Fruit fly (Drosophila melanogaster) whole organism, embryonic: ENCODE measurements around the gene Fst.

ENCODE experiments used
- Abd-B ChIP-seq: fragments of 200-800 bp; sonication (Bioruptor generic); optimal IDR thresholded peaks from 2 replicates; lab custom pipeline; 2018; ENCODE audit warnings: missing biosample characterization, mild to moderate bottlenecking, missing genetic modification characterization, moderate library complexity
- B-H1 ChIP-seq: fragments of 200-800 bp; sonication (Bioruptor generic); IDR thresholded peaks from 3 replicates; pipeline ENCODE4 v1.3.6; 2022; ENCODE audit warnings: missing biosample characterization, missing genetic modification characterization
- B-H2 ChIP-seq: fragments of 200-800 bp; sonication (Bioruptor generic); optimal IDR thresholded peaks from 2 replicates; lab custom pipeline; 2018; ENCODE audit warnings: missing biosample characterization, mild to moderate bottlenecking, missing genetic modification characterization
- Bteb2 ChIP-seq: fragments of 200-800 bp; sonication (Bioruptor generic); optimal IDR thresholded peaks from 2 replicates; lab custom pipeline; 2016; ENCODE audit warnings: missing biosample characterization, missing genetic modification characterization
- CG10431 ChIP-seq: fragments of 200-800 bp; sonication (Bioruptor generic); optimal IDR thresholded peaks from 3 replicates; lab custom pipeline; 2018; ENCODE audit warnings: missing biosample characterization, mild to moderate bottlenecking, missing genetic modification characterization
- CG10959 ChIP-seq: fragments of 200-800 bp; sonication (Bioruptor generic); IDR thresholded peaks from 2 replicates; pipeline ENCODE4 v1.3.6; 2022; ENCODE audit warnings: missing biosample characterization, missing genetic modification characterization
- CG16863 ChIP-seq: fragments of 200-800 bp; sonication (Bioruptor generic); optimal IDR thresholded peaks from 3 replicates; lab custom pipeline; 2016; ENCODE audit warnings: missing biosample characterization, missing genetic modification characterization
- CG17328 ChIP-seq: fragments of 200-800 bp; sonication (Bioruptor generic); IDR thresholded peaks from 2 replicates; pipeline ENCODE4 v1.3.6; 2022; ENCODE audit warnings: missing biosample characterization, missing genetic modification characterization
- CG17359 ChIP-seq: fragments of 200-800 bp; sonication (Bioruptor generic); optimal IDR thresholded peaks from 3 replicates; lab custom pipeline; 2018; ENCODE audit warnings: missing biosample characterization, mild to moderate bottlenecking, missing genetic modification characterization, moderate library complexity
- CG18764 ChIP-seq: fragments of 200-800 bp; sonication (Bioruptor generic); optimal IDR thresholded peaks from 3 replicates; lab custom pipeline; 2016; ENCODE audit warnings: missing biosample characterization, missing genetic modification characterization
- CG2199 ChIP-seq: fragments of 200-800 bp; sonication (Bioruptor generic); IDR thresholded peaks from 3 replicates; pipeline ENCODE4 v1.3.6; 2022; ENCODE audit warnings: missing biosample characterization, missing genetic modification characterization
- CG2875 ChIP-seq: fragments of 200-800 bp; sonication (Bioruptor generic); optimal IDR thresholded peaks from 2 replicates; lab custom pipeline; 2017; ENCODE audit warnings: missing biosample characterization, mild to moderate bottlenecking, missing genetic modification characterization, missing genetic modification reagents
- CG32772 ChIP-seq: fragments of 200-800 bp; sonication (Bioruptor generic); IDR thresholded peaks from 2 replicates; pipeline ENCODE4 v1.3.6; 2022; ENCODE audit warnings: missing biosample characterization, missing genetic modification characterization
- CG34376 ChIP-seq: fragments of 200-800 bp; sonication (Bioruptor generic); optimal IDR thresholded peaks from 2 replicates; lab custom pipeline; 2018; ENCODE audit warnings: missing biosample characterization, mild to moderate bottlenecking, missing genetic modification characterization
- CG5245 ChIP-seq: fragments of 200-800 bp; sonication (Bioruptor generic); optimal IDR thresholded peaks from 3 replicates; lab custom pipeline; 2016; ENCODE audit warnings: missing biosample characterization, missing genetic modification characterization
- CG6254 ChIP-seq: fragments of 200-800 bp; sonication (Bioruptor generic); optimal IDR thresholded peaks from 3 replicates; lab custom pipeline; 2017; ENCODE audit warnings: mild to moderate bottlenecking, missing biosample characterization, missing genetic modification reagents, missing genetic modification characterization
- CG8924 ChIP-seq: fragments of 200-800 bp; optimal IDR thresholded peaks from 3 replicates; lab custom pipeline; 2019; ENCODE audit warnings: missing biosample characterization, mild to moderate bottlenecking, missing genetic modification characterization, moderate library complexity
- D19B ChIP-seq: fragments of 200-800 bp; sonication (Bioruptor generic); optimal IDR thresholded peaks from 2 replicates; lab custom pipeline; 2017; ENCODE audit warnings: missing biosample characterization, mild to moderate bottlenecking, missing genetic modification characterization
- Drgx ChIP-seq: fragments of 200-800 bp; sonication (Bioruptor generic); IDR thresholded peaks from 2 replicates; pipeline ENCODE4 v1.3.6; 2022; ENCODE audit warnings: missing biosample characterization, missing genetic modification characterization
- Gsc ChIP-seq: fragments of 200-800 bp; sonication (Bioruptor generic); IDR thresholded peaks from 2 replicates; pipeline ENCODE4 v1.3.6; 2022; ENCODE audit warnings: missing biosample characterization, missing genetic modification characterization
- HLH3B ChIP-seq: fragments of 200-800 bp; sonication (Bioruptor generic); IDR thresholded peaks from 2 replicates; pipeline ENCODE4 v1.3.6; 2022; ENCODE audit warnings: missing biosample characterization, missing genetic modification characterization
- HLHmδ ChIP-seq: fragments of 200-800 bp; sonication (Bioruptor generic); optimal IDR thresholded peaks from 2 replicates; lab custom pipeline; 2018; ENCODE audit warnings: missing biosample characterization, mild to moderate bottlenecking, missing genetic modification characterization, moderate library complexity
- Hey ChIP-seq: fragments of 200-800 bp; sonication (Bioruptor generic); optimal IDR thresholded peaks from 3 replicates; lab custom pipeline; 2018; ENCODE audit warnings: missing biosample characterization, mild to moderate bottlenecking, missing genetic modification characterization
- HmgD ChIP-seq: fragments of 200-800 bp; sonication (Bioruptor generic); optimal IDR thresholded peaks from 3 replicates; lab custom pipeline; 2016; ENCODE audit warnings: missing biosample characterization, missing genetic modification characterization
- Hr3 ChIP-seq: fragments of 200-800 bp; sonication (Bioruptor generic); optimal IDR thresholded peaks from 3 replicates; lab custom pipeline; 2016; ENCODE audit warnings: missing biosample characterization, missing genetic modification characterization
- Hr39 ChIP-seq: fragments of >200 bp; optimal IDR thresholded peaks from 2 replicates; lab custom pipeline; 2017
- NfI ChIP-seq: fragments of 200-800 bp; sonication (Bioruptor generic); optimal IDR thresholded peaks from 3 replicates; lab custom pipeline; 2018; ENCODE audit warnings: missing biosample characterization, mild to moderate bottlenecking, missing genetic modification characterization, moderate library complexity
- Rx ChIP-seq: fragments of 200-800 bp; sonication (Bioruptor generic); IDR thresholded peaks from 2 replicates; pipeline ENCODE4 v1.3.6; 2022; ENCODE audit warnings: missing biosample characterization, missing genetic modification characterization
- Sox100B ChIP-seq: fragments of 200-800 bp; sonication (Bioruptor generic); optimal IDR thresholded peaks from 3 replicates; lab custom pipeline; 2018; ENCODE audit warnings: missing biosample characterization, mild to moderate bottlenecking, missing genetic modification characterization
- Ssrp ChIP-seq: fragments of 200-800 bp; sonication (Bioruptor generic); optimal IDR thresholded peaks from 2 replicates; lab custom pipeline; 2018; ENCODE audit warnings: missing biosample characterization, mild to moderate bottlenecking, missing genetic modification characterization, moderate library complexity
- Taf1 ChIP-seq: fragments of 200-800 bp; sonication (Bioruptor generic); IDR thresholded peaks from 2 replicates; pipeline ENCODE4 v1.3.6; 2022; ENCODE audit warnings: missing biosample characterization, missing genetic modification characterization
- amos ChIP-seq: fragments of 200-800 bp; sonication (Bioruptor generic); IDR thresholded peaks from 2 replicates; pipeline ENCODE4 v1.3.6; 2022; ENCODE audit warnings: missing biosample characterization, missing genetic modification characterization; ENCODE audit not compliant: partially characterized antibody
- ap ChIP-seq: fragments of 200-800 bp; sonication (Bioruptor generic); IDR thresholded peaks from 2 replicates; pipeline ENCODE4 v1.3.6; 2022; ENCODE audit warnings: missing biosample characterization, missing genetic modification characterization
- cad ChIP-seq: fragments of >200 bp; optimal IDR thresholded peaks from 2 replicates; lab custom pipeline; 2017; ENCODE audit warnings: missing biosample characterization, missing genetic modification characterization
- cato ChIP-seq: fragments of 200-800 bp; sonication (Bioruptor generic); optimal IDR thresholded peaks from 2 replicates; lab custom pipeline; 2016; ENCODE audit warnings: missing biosample characterization, missing genetic modification characterization, borderline replicate concordance
- chinmo ChIP-seq: fragments of 200-800 bp; sonication (Bioruptor generic); IDR thresholded peaks from 4 replicates; pipeline ENCODE4 v1.3.6; 2022; ENCODE audit warnings: missing biosample characterization, missing genetic modification characterization; ENCODE audit not compliant: partially characterized antibody
- dm ChIP-seq: fragments of 200-800 bp; sonication (Bioruptor generic); optimal IDR thresholded peaks from 3 replicates; lab custom pipeline; 2016; ENCODE audit warnings: missing biosample characterization, missing genetic modification characterization
- esg ChIP-seq: fragments of 200-800 bp; sonication (Bioruptor generic); conservative IDR thresholded peaks from 2 replicates; pipeline ENCODE4 v1.3.6; 2022; ENCODE audit warnings: missing biosample characterization, missing genetic modification characterization
- eve ChIP-seq, 2 experiments: fragments of >200 bp; optimal IDR thresholded peaks; 2 replicates each; lab custom pipeline; 2017; ENCODE audit warnings: missing biosample characterization in 2 of 2, missing genetic modification characterization in 2 of 2
- gcm2 ChIP-seq: fragments of 200-800 bp; sonication (Bioruptor generic); optimal IDR thresholded peaks from 2 replicates; lab custom pipeline; 2016; ENCODE audit warnings: missing biosample characterization, missing genetic modification characterization
- hth ChIP-seq: fragments of >200 bp; optimal IDR thresholded peaks from 2 replicates; lab custom pipeline; 2017; ENCODE audit warnings: inconsistent platforms
- ken ChIP-seq: fragments of 200-800 bp; sonication (Bioruptor generic); IDR thresholded peaks from 3 replicates; pipeline ENCODE4 v1.3.6; 2022; ENCODE audit warnings: missing biosample characterization, missing genetic modification characterization
- knrl ChIP-seq: fragments of 200-800 bp; sonication (Bioruptor generic); IDR thresholded peaks from 3 replicates; pipeline ENCODE4 v1.3.6; 2022; ENCODE audit warnings: missing biosample characterization, missing genetic modification characterization; ENCODE audit not compliant: partially characterized antibody
- lbe ChIP-seq: fragments of 200-800 bp; sonication (Bioruptor generic); optimal IDR thresholded peaks from 2 replicates; lab custom pipeline; 2016; ENCODE audit warnings: missing biosample characterization, mild to moderate bottlenecking, missing genetic modification characterization
- lmd ChIP-seq: fragments of 200-800 bp; sonication (Bioruptor generic); IDR thresholded peaks from 2 replicates; pipeline ENCODE4 v1.3.6; 2022; ENCODE audit warnings: missing biosample characterization, missing genetic modification characterization
- pan ChIP-seq, 4 experiments: fragments of >200 bp in 3 of 4; fragments of 200-800 bp in 1 of 4; sonication (Bioruptor generic) in 1 of 4; optimal IDR thresholded peaks in 3 of 4; IDR thresholded peaks in 1 of 4; 2 replicates each; pipeline versions ENCODE4 v1.3.6 to Lab custom; 2017 to 2022; ENCODE audit warnings: missing biosample characterization in 2 of 4, missing genetic modification characterization in 2 of 4, mixed read lengths in 1 of 4
- sd ChIP-seq: fragments of 200-800 bp; sonication (Bioruptor generic); optimal IDR thresholded peaks from 3 replicates; lab custom pipeline; 2018; ENCODE audit warnings: missing biosample characterization, mild to moderate bottlenecking, missing genetic modification characterization, moderate library complexity
- sim ChIP-seq: fragments of 200-800 bp; sonication (Bioruptor generic); IDR thresholded peaks from 2 replicates; pipeline ENCODE4 v1.3.6; 2022; ENCODE audit warnings: missing biosample characterization, missing genetic modification characterization
- sug ChIP-seq: fragments of 200-800 bp; optimal IDR thresholded peaks from 2 replicates; lab custom pipeline; 2019; ENCODE audit warnings: missing biosample characterization, mild to moderate bottlenecking, missing genetic modification characterization, moderate library complexity
- tap ChIP-seq: fragments of 200-800 bp; optimal IDR thresholded peaks from 3 replicates; lab custom pipeline; 2019; ENCODE audit warnings: missing biosample characterization, mild to moderate bottlenecking, missing genetic modification characterization, moderate library complexity
- tll ChIP-seq, 2 experiments: fragments of 200-800 bp in 1 of 2; fragments of >200 bp in 1 of 2; sonication (Bioruptor generic) in 1 of 2; optimal IDR thresholded peaks; 2 replicates each; lab custom pipeline; 2017 to 2019; ENCODE audit warnings: missing biosample characterization in 2 of 2, missing genetic modification characterization in 2 of 2, mild to moderate bottlenecking in 1 of 2, moderate library complexity in 1 of 2
- zfh2 ChIP-seq: fragments of 200-800 bp; sonication (Bioruptor generic); optimal IDR thresholded peaks from 2 replicates; lab custom pipeline; 2016; ENCODE audit warnings: missing biosample characterization, missing genetic modification characterization

Gene Fst

dm6 chr3R:9600558-9600959 is 45.4 kb downstream of the Fst start (continued):
- no peak for TF ChIP-seq ken (GFP tag; lab: Robert Waterston, UW)
- no peak for TF ChIP-seq gcm2 (GFP tag; lab: Kevin White, UChicago)
- TF ChIP-seq CG18764 (GFP tag; lab: Kevin White, UChicago), result no peak
- peak; percentile 38 for TF ChIP-seq CG34376 (GFP tag; lab: Kevin White, UChicago)
- TF ChIP-seq Drgx (GFP tag; lab: Robert Waterston, UW), result no peak
- peak; percentile 41 for TF ChIP-seq D19B (GFP tag; lab: Kevin White, UChicago)
- TF ChIP-seq Sox100B, result peak; percentile 51
- TF ChIP-seq CG16863 (GFP tag; lab: Kevin White, UChicago), result no peak
- no peak for TF ChIP-seq Bteb2 (GFP tag; lab: Kevin White, UChicago)
- TF ChIP-seq CG6254 (GFP tag; lab: Kevin White, UChicago), result no peak
- TF ChIP-seq tap (tag; lab: Kevin White, UChicago), result peak; percentile 30
- no peak for TF ChIP-seq amos (GFP tag; lab: Robert Waterston, UW)
- TF ChIP-seq sd, result peak; percentile 2
- TF ChIP-seq sim (GFP tag; lab: Robert Waterston, UW), result no peak
- TF ChIP-seq eve (GFP tag; optimal IDR thresholded peaks at IDR 0.05; lab: Kevin White, UChicago), result no peak
- no peak for TF ChIP-seq Rx
- no peak for TF ChIP-seq pan (optimal IDR thresholded peaks at IDR 0.05; lab: Kevin White, UChicago)
- no peak for TF ChIP-seq pan (GFP tag; optimal IDR thresholded peaks at IDR 0.05 in 1 of 2, IDR thresholded peaks at IDR 0.05 in 1 of 2)
- TF ChIP-seq CG2875, result peak; percentile 8
- TF ChIP-seq CG8924 (tag; lab: Kevin White, UChicago), result peak; percentile 54
- peak; percentile 2 for TF ChIP-seq NfI (GFP tag; lab: Kevin White, UChicago)
- TF ChIP-seq Taf1 (GFP tag; lab: Robert Waterston, UW), result peak; percentile 24; the same call in 1 of the 2 replicates
- TF ChIP-seq CG10959 (GFP tag; lab: Robert Waterston, UW), result no peak
- TF ChIP-seq CG17359 (tag; lab: Kevin White, UChicago), result peak; percentile 56
- TF ChIP-seq hth, result no peak
- no peak for TF ChIP-seq knrl (GFP tag; lab: Robert Waterston, UW)
- no peak for TF ChIP-seq chinmo (GFP tag; lab: Robert Waterston, UW)
- TF ChIP-seq CG5245 (GFP tag; lab: Kevin White, UChicago), result peak; percentile 6
- peak; percentile 27; the same call in 1 of the 3 replicates for TF ChIP-seq B-H1 (GFP tag; lab: Robert Waterston, UW)
- no peak for TF ChIP-seq Abd-B (GFP tag; lab: Kevin White, UChicago)
- TF ChIP-seq cato (GFP tag; lab: Kevin White, UChicago), result no peak
- TF ChIP-seq CG2199, result no peak
- no peak for TF ChIP-seq dm
- TF ChIP-seq HLH3B (GFP tag; lab: Robert Waterston, UW), result no peak; the same call in 1 of the 2 replicates
- TF ChIP-seq cad (GFP tag; lab: Kevin White, UChicago), result no peak
- no peak for TF ChIP-seq ap
- TF ChIP-seq tll (GFP tag; optimal IDR thresholded peaks at IDR 0.05; lab: Kevin White, UChicago), result no peak
- no peak for TF ChIP-seq CG17328 (GFP tag; lab: Robert Waterston, UW)
- TF ChIP-seq Hr39, result no peak
- no peak for TF ChIP-seq Hey (tag; lab: Kevin White, UChicago)
- no peak for TF ChIP-seq zfh2
- peak; percentile 30; the same call in 1 of the 2 replicates for TF ChIP-seq lmd (GFP tag; lab: Robert Waterston, UW)
- peak; percentile 57 for TF ChIP-seq sug (tag; lab: Kevin White, UChicago)
- TF ChIP-seq HmgD (GFP tag; lab: Kevin White, UChicago), result no peak
- TF ChIP-seq B-H2 (GFP tag; lab: Kevin White, UChicago), result no peak
- TF ChIP-seq HLHmδ (GFP tag; lab: Kevin White, UChicago), result no peak
- TF ChIP-seq lbe, result no peak
- peak; percentile 29 for TF ChIP-seq CG10431
- no peak for TF ChIP-seq esg (GFP tag; lab: Robert Waterston, UW)
- no peak for TF ChIP-seq Hr3 (GFP tag; lab: Kevin White, UChicago)
- no peak for TF ChIP-seq CG32772 (GFP tag; lab: Robert Waterston, UW)
- no peak for TF ChIP-seq Gsc (GFP tag; lab: Robert Waterston, UW)
- TF ChIP-seq Ssrp (tag; lab: Kevin White, UChicago), result peak; percentile 4
